Worm (Caenorhabditis elegans): ENCODE measurements around the gene str-176.

ce11 chrIV:8456899-8457298, 6.7 kb downstream of the str-176 start, which contains the start of gene syx-4:
- TF ChIP-seq zag-1 (tag; optimal IDR thresholded peaks at IDR 0.05) (no peak), unc-39 (tag; optimal IDR thresholded peaks at IDR 0.05) (no peak), lin-39 (tag; optimal IDR thresholded peaks at IDR 0.05) (no peak), ama-1 (optimal IDR thresholded peaks at IDR 0.05) (no peak), nhr-12 (tag; optimal IDR thresholded peaks at IDR 0.05) (no peak), ceh-82 (tag; optimal IDR thresholded peaks at IDR 0.05) (no peak), fos-1 (tag; optimal IDR thresholded peaks at IDR 0.05) (no peak)

All from whole organism, L2 larva.